Worm (Caenorhabditis elegans): ENCODE results near the gene C16A11.10.

Gene C16A11.10

DNA sequence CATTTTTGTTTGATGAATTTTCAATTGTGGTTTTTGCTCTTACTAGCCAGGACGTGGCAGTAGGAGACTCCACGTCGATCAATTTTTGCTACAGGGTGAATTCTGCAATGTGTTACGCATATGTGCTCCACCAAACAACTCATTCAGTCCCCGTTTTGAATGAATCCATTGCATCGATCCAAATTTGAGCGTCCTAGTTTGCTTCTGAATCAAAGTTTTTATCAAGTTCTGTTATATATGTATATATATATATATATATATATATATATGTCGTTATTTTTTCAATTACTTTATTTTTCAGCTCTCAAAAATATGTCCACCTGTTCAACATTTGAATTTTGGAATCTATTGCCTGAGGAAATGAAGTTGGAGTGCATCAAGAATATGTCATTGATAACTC, 20.1 kb upstream of the C16A11.10 start, which contains the start of gene F31D5.7:
TSS of gene F31D5.7 (plus strand) at position 301 of the 400 bp plus-strand sequence.
- TF ChIP-seq unc-62 (GFP tag; optimal IDR thresholded peaks at IDR 0.05): no peak
- TF ChIP-seq nhr-12 (tag; optimal IDR thresholded peaks at IDR 0.05): no peak
- TF ChIP-seq ham-2 (GFP tag; optimal IDR thresholded peaks at IDR 0.05): no peak
- no peak for TF ChIP-seq pha-4 (tag; optimal IDR thresholded peaks at IDR 0.05)
- TF ChIP-seq mab-5 (tag; optimal IDR thresholded peaks at IDR 0.05): no peak
- TF ChIP-seq unc-39 (tag; optimal IDR thresholded peaks at IDR 0.05): no peak
- TF ChIP-seq ceh-43 (GFP tag; optimal IDR thresholded peaks at IDR 0.05): no peak
- no peak for TF ChIP-seq ces-1 (GFP tag; optimal IDR thresholded peaks at IDR 0.05)
- no peak for TF ChIP-seq elt-3 (tag; optimal IDR thresholded peaks at IDR 0.05)
- TF ChIP-seq elt-1 (tag; optimal IDR thresholded peaks at IDR 0.05; ENCODE audit: borderline replicate concordance, insufficient read depth): no peak
- no peak for TF ChIP-seq hlh-1 (tag; optimal IDR thresholded peaks at IDR 0.05)
- TF ChIP-seq sem-2 (GFP tag; optimal IDR thresholded peaks at IDR 0.05): no peak
- TF ChIP-seq ztf-11 (tag; optimal IDR thresholded peaks at IDR 0.05): no peak
- no peak for TF ChIP-seq unc-120 (tag; optimal IDR thresholded peaks at IDR 0.05; ENCODE audit: poor library complexity, severe bottlenecking)
- no peak for TF ChIP-seq lin-32 (GFP tag; optimal IDR thresholded peaks at IDR 0.05)

DNA sequence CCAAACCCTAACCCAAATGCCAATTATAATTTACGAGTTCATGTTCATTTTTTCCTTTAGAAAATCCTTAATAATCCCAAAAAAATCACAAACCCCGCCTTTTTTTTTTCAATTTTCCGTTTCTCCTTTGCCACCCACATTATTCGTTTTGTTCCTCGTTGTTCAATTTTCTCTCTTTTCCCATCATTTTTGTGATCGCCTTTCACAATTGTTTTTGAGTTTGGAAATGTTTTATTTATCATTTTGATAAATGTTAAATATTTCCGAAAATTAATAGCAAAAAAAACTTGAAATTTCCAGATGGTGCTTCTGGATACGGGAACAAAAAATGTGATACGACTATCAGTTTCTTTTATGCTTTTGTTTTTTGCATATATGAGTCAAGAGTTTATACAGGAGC, 15.9 kb upstream of the C16A11.10 start, which contains the start of gene F31D5.2:
TSS of gene F31D5.2 (plus strand) at position 301 of the 400 bp plus-strand sequence.
- TF ChIP-seq sem-2 (GFP tag; optimal IDR thresholded peaks at IDR 0.05): no peak
- TF ChIP-seq nhr-76 (tag; optimal IDR thresholded peaks at IDR 0.05): no peak
- no peak for TF ChIP-seq snpc-4 (tag; optimal IDR thresholded peaks at IDR 0.05)
- no peak for TF ChIP-seq tbx-8 (GFP tag; optimal IDR thresholded peaks at IDR 0.05)
- no peak for TF ChIP-seq unc-120 (tag; optimal IDR thresholded peaks at IDR 0.05; ENCODE audit: poor library complexity, severe bottlenecking)
- TF ChIP-seq flh-1 (GFP tag; optimal IDR thresholded peaks at IDR 0.05): no peak
- no peak for TF ChIP-seq M03D4.4 (tag; optimal IDR thresholded peaks at IDR 0.05)
- no peak for TF ChIP-seq ceh-39 (tag; optimal IDR thresholded peaks at IDR 0.05)

DNA sequence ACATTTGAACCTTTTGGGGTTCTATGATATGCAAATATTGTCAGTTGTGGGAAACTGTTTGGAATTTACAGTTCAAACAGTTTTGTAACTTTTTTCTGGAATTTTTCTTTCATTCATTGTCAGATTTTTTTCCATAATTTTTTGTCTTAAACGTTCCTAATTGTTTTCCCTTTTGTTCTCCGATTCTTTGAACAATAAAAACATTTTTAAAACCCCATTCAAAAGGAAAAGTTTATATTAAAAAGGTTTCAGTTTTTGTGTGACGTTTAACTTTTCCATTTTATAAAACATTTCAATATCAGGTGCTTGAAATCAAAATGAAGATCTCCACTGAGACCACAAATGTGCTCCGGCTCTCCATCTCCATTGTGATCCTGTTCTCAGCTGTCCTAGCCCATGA, 12.1 kb upstream of the C16A11.10 start, which contains the start of gene F31D5.1:
TSS of gene F31D5.1 (plus strand) at position 301 of the 400 bp plus-strand sequence.
- TF ChIP-seq unc-39 (tag; optimal IDR thresholded peaks at IDR 0.05) (no peak), elt-3 (tag; optimal IDR thresholded peaks at IDR 0.05) (no peak), ceh-39 (tag; optimal IDR thresholded peaks at IDR 0.05) (no peak), lin-13 (tag; optimal IDR thresholded peaks at IDR 0.05) (no peak), drap-1 (GFP tag; optimal IDR thresholded peaks at IDR 0.05) (no peak), M03D4.4 (tag; optimal IDR thresholded peaks at IDR 0.05) (no peak), hlh-1 (tag; optimal IDR thresholded peaks at IDR 0.05) (no peak), flh-1 (GFP tag; optimal IDR thresholded peaks at IDR 0.05) (no peak), sptf-1 (tag; optimal IDR thresholded peaks at IDR 0.05) (no peak), nhr-12 (tag; optimal IDR thresholded peaks at IDR 0.05) (no peak), zip-8 (tag; optimal IDR thresholded peaks at IDR 0.05) (no peak), pha-4 (tag; optimal IDR thresholded peaks at IDR 0.05) (no peak)

DNA sequence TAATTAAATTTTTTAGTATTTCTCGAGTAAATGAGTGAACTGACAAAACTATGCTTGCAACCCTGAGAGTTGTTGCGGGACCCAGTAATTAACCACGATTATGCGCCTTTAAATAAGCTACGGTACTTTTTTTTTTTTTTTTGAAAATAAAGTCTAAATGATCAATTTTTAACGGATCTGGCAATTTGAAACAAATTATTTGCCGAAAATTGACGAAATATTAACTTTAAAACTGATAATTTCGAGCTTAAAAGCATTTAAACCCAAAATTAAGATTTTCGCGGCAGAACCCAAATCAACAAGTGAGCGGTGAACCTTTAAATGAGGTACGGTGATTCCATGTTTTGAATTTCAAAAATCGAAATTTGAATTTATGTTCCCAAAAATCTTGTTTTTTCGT, 8.7 kb upstream of the C16A11.10 start:
- TF ChIP-seq nhr-28 (tag; optimal IDR thresholded peaks at IDR 0.05) (no peak), snpc-4 (tag; optimal IDR thresholded peaks at IDR 0.05) (no peak), M03D4.4 (tag; optimal IDR thresholded peaks at IDR 0.05) (no peak), nhr-12 (tag; optimal IDR thresholded peaks at IDR 0.05) (no peak), hlh-1 (tag; optimal IDR thresholded peaks at IDR 0.05) (no peak), pha-4 (tag; optimal IDR thresholded peaks at IDR 0.05) (no peak), mls-2 (tag; optimal IDR thresholded peaks at IDR 0.05) (no peak), zip-8 (tag; optimal IDR thresholded peaks at IDR 0.05) (no peak), mab-5 (tag; optimal IDR thresholded peaks at IDR 0.05) (no peak), unc-62 (GFP tag; optimal IDR thresholded peaks at IDR 0.05) (no peak), nhr-76 (tag; optimal IDR thresholded peaks at IDR 0.05) (no peak), sem-2 (GFP tag; optimal IDR thresholded peaks at IDR 0.05) (no peak), ceh-43 (GFP tag; optimal IDR thresholded peaks at IDR 0.05) (no peak), lin-13 (tag; optimal IDR thresholded peaks at IDR 0.05) (no peak), ham-2 (GFP tag; optimal IDR thresholded peaks at IDR 0.05) (no peak), ceh-39 (tag; optimal IDR thresholded peaks at IDR 0.05) (no peak), nhr-2 (tag; optimal IDR thresholded peaks at IDR 0.05) (no peak), elt-1 (tag; optimal IDR thresholded peaks at IDR 0.05; ENCODE audit: borderline replicate concordance, insufficient read depth) (no peak), bed-3 (GFP tag; optimal IDR thresholded peaks at IDR 0.05) (no peak), tbx-8 (GFP tag; optimal IDR thresholded peaks at IDR 0.05) (no peak)

DNA sequence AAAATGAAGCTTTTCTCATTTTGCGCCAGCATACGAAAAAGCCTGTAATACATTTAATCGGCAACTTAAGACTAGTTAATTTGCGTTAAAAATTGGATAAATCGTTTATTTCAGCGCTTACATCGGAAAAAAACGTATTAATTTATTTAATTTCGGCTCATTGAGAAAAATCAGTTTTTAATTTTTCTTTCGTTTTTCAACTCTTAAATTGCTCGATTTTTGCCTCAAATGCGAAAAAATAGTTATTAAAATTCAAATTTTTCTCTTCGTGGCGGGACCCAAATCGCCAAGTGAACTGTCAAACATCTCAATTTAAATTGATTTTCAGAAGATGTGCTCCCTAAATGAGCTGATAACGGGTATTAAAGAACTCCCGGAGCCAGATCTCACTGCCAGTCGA, 8.2 kb upstream of the C16A11.10 start, which contains the start of gene C16A11.5:
TSS of gene C16A11.5 (plus strand) at position 323 of the 400 bp plus-strand sequence.
- TF ChIP-seq tbx-8 (GFP tag; optimal IDR thresholded peaks at IDR 0.05): no peak
- no peak for TF ChIP-seq sem-2 (GFP tag; optimal IDR thresholded peaks at IDR 0.05)
- TF ChIP-seq cnd-1 (tag; optimal IDR thresholded peaks at IDR 0.05): no peak
- TF ChIP-seq snpc-4 (tag; optimal IDR thresholded peaks at IDR 0.05): no peak
- no peak for TF ChIP-seq elt-3 (tag; optimal IDR thresholded peaks at IDR 0.05)
- no peak for TF ChIP-seq mep-1 (tag; optimal IDR thresholded peaks at IDR 0.05)
- no peak for TF ChIP-seq pha-4 (tag; optimal IDR thresholded peaks at IDR 0.05)
- no peak for TF ChIP-seq unc-62 (GFP tag; optimal IDR thresholded peaks at IDR 0.05)
